Fruit fly (Drosophila melanogaster) whole organism, embryonic: Measurements from ENCODE around the gene CG7183.
A peak's percentile ranks its signal among the peaks of the same experiment; 100 is the strongest.

Experiments
- Awh ChIP-seq: fragments of 200-800 bp; sonication (Bioruptor generic); IDR thresholded peaks from 2 replicates; pipeline ENCODE4, ENCODE4 v1.3.6; 2022; ENCODE audit warnings: missing biosample characterization, missing genetic modification characterization
- BtbVII ChIP-seq: fragments of 200-800 bp; sonication (Bioruptor generic); optimal IDR thresholded peaks from 3 replicates; lab custom pipeline; 2017; ENCODE audit warnings: missing biosample characterization, mild to moderate bottlenecking, missing genetic modification characterization
- Bteb2 ChIP-seq: fragments of 200-800 bp; sonication (Bioruptor generic); optimal IDR thresholded peaks from 2 replicates; lab custom pipeline; 2016; ENCODE audit warnings: missing biosample characterization, missing genetic modification characterization
- CG10366 ChIP-seq: fragments of 200-800 bp; sonication (Bioruptor generic); IDR thresholded peaks from 2 replicates; pipeline ENCODE4 v1.3.6; 2022; ENCODE audit warnings: missing biosample characterization, missing genetic modification characterization
- CG10462 ChIP-seq: fragments of 200-800 bp; sonication (Bioruptor generic); optimal IDR thresholded peaks from 2 replicates; lab custom pipeline; 2016; ENCODE audit warnings: missing biosample characterization, missing genetic modification characterization
- CG10979 ChIP-seq: fragments of 200-800 bp; sonication (Bioruptor generic); optimal IDR thresholded peaks from 2 replicates; lab custom pipeline; 2018; ENCODE audit warnings: missing biosample characterization, mild to moderate bottlenecking, missing genetic modification characterization, moderate library complexity
- CG11504 ChIP-seq: fragments of 200-800 bp; sonication (Bioruptor generic); optimal IDR thresholded peaks from 3 replicates; lab custom pipeline; 2019; ENCODE audit warnings: missing biosample characterization, mild to moderate bottlenecking, missing genetic modification characterization, moderate library complexity
- CG11695 ChIP-seq: fragments of 200-800 bp; sonication (Bioruptor generic); IDR thresholded peaks from 3 replicates; pipeline ENCODE4 v1.3.6; 2022; ENCODE audit warnings: missing biosample characterization, missing genetic modification characterization
- CG14441 ChIP-seq: fragments of 200-800 bp; sonication (Bioruptor generic); IDR thresholded peaks from 2 replicates; pipeline ENCODE4 v1.3.6; 2022; ENCODE audit warnings: missing biosample characterization, missing genetic modification characterization
- CG1602 ChIP-seq: fragments of 200-800 bp; sonication (Bioruptor generic); optimal IDR thresholded peaks from 3 replicates; lab custom pipeline; 2016; ENCODE audit warnings: missing biosample characterization, missing genetic modification characterization
- CG1832 ChIP-seq: fragments of 200-800 bp; sonication (Bioruptor generic); optimal IDR thresholded peaks from 2 replicates; lab custom pipeline; 2017; ENCODE audit warnings: missing biosample characterization, mild to moderate bottlenecking, missing genetic modification characterization, inconsistent platforms
- CG4404 ChIP-seq: fragments of 200-800 bp; sonication (Bioruptor generic); IDR thresholded peaks from 2 replicates; pipeline ENCODE4 v1.3.6; 2022; ENCODE audit warnings: missing biosample characterization, missing genetic modification characterization
- CG6689 ChIP-seq: fragments of 200-800 bp; sonication (Bioruptor generic); IDR thresholded peaks from 2 replicates; pipeline ENCODE4 v1.3.6; 2022; ENCODE audit warnings: missing biosample characterization, missing genetic modification characterization
- CG6854 ChIP-seq: fragments of 200-800 bp; sonication (Bioruptor generic); optimal IDR thresholded peaks from 3 replicates; lab custom pipeline; 2017; ENCODE audit warnings: missing biosample characterization, mild to moderate bottlenecking, missing genetic modification characterization
- CG9876 ChIP-seq: fragments of 200-800 bp; sonication (Bioruptor generic); optimal IDR thresholded peaks from 2 replicates; lab custom pipeline; 2016; ENCODE audit warnings: missing biosample characterization, missing genetic modification characterization
- CG9932 ChIP-seq: fragments of 200-800 bp; sonication (Bioruptor generic); IDR thresholded peaks from 2 replicates; pipeline ENCODE4 v1.3.6; 2022; ENCODE audit warnings: missing biosample characterization, missing genetic modification characterization
- CkIIα-i1 ChIP-seq: fragments of 200-800 bp; sonication (Bioruptor generic); IDR thresholded peaks from 2 replicates; pipeline ENCODE4 v1.3.6; 2022; ENCODE audit warnings: missing biosample characterization, missing genetic modification characterization
- Dll ChIP-seq: fragments of 200-800 bp; sonication (Bioruptor generic); IDR thresholded peaks from 4 replicates; pipeline ENCODE4 v1.3.6; 2022; ENCODE audit warnings: missing biosample characterization, missing genetic modification characterization; ENCODE audit not compliant: partially characterized antibody
- Doc2 ChIP-seq: fragments of 200-800 bp; sonication (Bioruptor generic); IDR thresholded peaks from 2 replicates; pipeline ENCODE4 v1.3.6; 2022; ENCODE audit warnings: missing biosample characterization, missing genetic modification characterization
- Fer1 ChIP-seq: fragments of 200-800 bp; sonication (Bioruptor generic); optimal IDR thresholded peaks from 2 replicates; lab custom pipeline; 2017; ENCODE audit warnings: missing biosample characterization, mild to moderate bottlenecking, missing genetic modification characterization
- Fer3 ChIP-seq: fragments of 200-800 bp; sonication (Bioruptor generic); optimal IDR thresholded peaks from 2 replicates; lab custom pipeline; 2018; ENCODE audit warnings: missing biosample characterization, mild to moderate bottlenecking, missing genetic modification characterization, moderate library complexity
- Lpt ChIP-seq: fragments of >200 bp; optimal IDR thresholded peaks from 2 replicates; lab custom pipeline; 2018; ENCODE audit warnings: missing biosample characterization, missing genetic modification characterization
- Opbp ChIP-seq: fragments of 200-800 bp; sonication (Bioruptor generic); IDR thresholded peaks from 3 replicates; pipeline ENCODE4 v1.3.6; 2022; ENCODE audit warnings: missing biosample characterization, missing genetic modification characterization; ENCODE audit not compliant: partially characterized antibody
- Rfx ChIP-seq: fragments of 200-800 bp; sonication (Bioruptor generic); IDR thresholded peaks from 2 replicates; pipeline ENCODE4 v1.3.6; 2022; ENCODE audit warnings: missing biosample characterization, missing genetic modification characterization
- Sox102F ChIP-seq: fragments of 200-800 bp; sonication (Bioruptor generic); optimal IDR thresholded peaks from 2 replicates; lab custom pipeline; 2018; ENCODE audit warnings: missing biosample characterization, mild to moderate bottlenecking, missing genetic modification characterization, moderate library complexity
- Xbp1 ChIP-seq: fragments of 200-800 bp; sonication (Bioruptor generic); optimal IDR thresholded peaks from 3 replicates; lab custom pipeline; 2016; ENCODE audit warnings: missing biosample characterization, mild to moderate bottlenecking, missing genetic modification characterization
- ase ChIP-seq: fragments of 200-800 bp; sonication (Bioruptor generic); IDR thresholded peaks from 3 replicates; pipeline ENCODE4 v1.3.6; 2022; ENCODE audit warnings: missing biosample characterization, missing genetic modification characterization
- bcd ChIP-seq: fragments of 200-800 bp; sonication (Bioruptor generic); optimal IDR thresholded peaks from 2 replicates; lab custom pipeline; 2017; ENCODE audit warnings: missing biosample characterization, mild to moderate bottlenecking, missing genetic modification characterization
- btn ChIP-seq: fragments of 200-800 bp; sonication (Bioruptor generic); optimal IDR thresholded peaks from 2 replicates; lab custom pipeline; 2016; ENCODE audit warnings: missing biosample characterization, missing genetic modification characterization
- croc ChIP-seq: fragments of 200-800 bp; sonication (Bioruptor generic); conservative IDR thresholded peaks from 3 replicates; pipeline ENCODE4 v1.3.6; 2022; ENCODE audit warnings: missing biosample characterization, missing genetic modification characterization
- dm ChIP-seq: fragments of 200-800 bp; sonication (Bioruptor generic); optimal IDR thresholded peaks from 3 replicates; lab custom pipeline; 2016; ENCODE audit warnings: missing biosample characterization, missing genetic modification characterization
- emc ChIP-seq: fragments of 200-800 bp; sonication (Bioruptor generic); optimal IDR thresholded peaks from 2 replicates; lab custom pipeline; 2016; ENCODE audit warnings: missing biosample characterization, missing genetic modification characterization
- ems ChIP-seq: fragments of 200-800 bp; sonication (Bioruptor generic); optimal IDR thresholded peaks from 3 replicates; lab custom pipeline; 2016; ENCODE audit warnings: missing biosample characterization, missing genetic modification characterization
- ewg ChIP-seq: fragments of 200-800 bp; sonication (Bioruptor generic); optimal IDR thresholded peaks from 3 replicates; lab custom pipeline; 2017; ENCODE audit warnings: mild to moderate bottlenecking, missing biosample characterization, missing genetic modification reagents, missing genetic modification characterization
- exex ChIP-seq: fragments of 200-800 bp; sonication (Bioruptor generic); optimal IDR thresholded peaks from 4 replicates; lab custom pipeline; 2018; ENCODE audit warnings: missing biosample characterization, mild to moderate bottlenecking, missing genetic modification characterization, moderate library complexity
- eyg ChIP-seq: fragments of 200-800 bp; sonication (Bioruptor generic); optimal IDR thresholded peaks from 3 replicates; lab custom pipeline; 2016; ENCODE audit warnings: missing biosample characterization, missing genetic modification characterization
- gcm ChIP-seq: fragments of 200-800 bp; sonication (Bioruptor generic); optimal IDR thresholded peaks from 2 replicates; lab custom pipeline; 2019; ENCODE audit warnings: missing biosample characterization, mild to moderate bottlenecking, missing genetic modification characterization, moderate library complexity
- hkb ChIP-seq, 2 experiments: fragments of 200-800 bp in 1 of 2; fragments of >200 bp in 1 of 2; sonication (Bioruptor generic) in 1 of 2; IDR thresholded peaks in 1 of 2; optimal IDR thresholded peaks in 1 of 2; 2 replicates each; pipeline versions ENCODE4 v1.3.6 to Lab custom; 2017 to 2022; ENCODE audit warnings: missing biosample characterization in 1 of 2, missing genetic modification characterization in 1 of 2
- ken ChIP-seq: fragments of 200-800 bp; sonication (Bioruptor generic); IDR thresholded peaks from 3 replicates; pipeline ENCODE4 v1.3.6; 2022; ENCODE audit warnings: missing biosample characterization, missing genetic modification characterization
- lbe ChIP-seq: fragments of 200-800 bp; sonication (Bioruptor generic); optimal IDR thresholded peaks from 2 replicates; lab custom pipeline; 2016; ENCODE audit warnings: missing biosample characterization, mild to moderate bottlenecking, missing genetic modification characterization
- org-1 ChIP-seq: fragments of 200-800 bp; sonication (Bioruptor generic); optimal IDR thresholded peaks from 2 replicates; lab custom pipeline; 2017; ENCODE audit warnings: missing biosample characterization, missing genetic modification characterization
- pb ChIP-seq: fragments of 200-800 bp; sonication (Bioruptor generic); optimal IDR thresholded peaks from 3 replicates; lab custom pipeline; 2016; ENCODE audit warnings: missing biosample characterization, missing genetic modification characterization
- pfk ChIP-seq: fragments of 200-800 bp; sonication (Bioruptor generic); optimal IDR thresholded peaks from 2 replicates; lab custom pipeline; 2018; ENCODE audit warnings: missing biosample characterization, mild to moderate bottlenecking, missing genetic modification characterization, moderate library complexity
- pho ChIP-seq: fragments of 200-800 bp; sonication (Bioruptor generic); optimal IDR thresholded peaks from 2 replicates; lab custom pipeline; 2016; ENCODE audit warnings: missing biosample characterization, missing genetic modification characterization
- rib ChIP-seq: fragments of 200-800 bp; sonication (Bioruptor generic); IDR thresholded peaks from 2 replicates; pipeline ENCODE4 v1.3.6; 2022; ENCODE audit warnings: missing biosample characterization, missing genetic modification characterization
- sr ChIP-seq: fragments of 200-800 bp; sonication (Bioruptor generic); IDR thresholded peaks from 3 replicates; pipeline ENCODE4 v1.3.6; 2022; ENCODE audit warnings: missing biosample characterization, missing genetic modification characterization
- stc ChIP-seq: fragments of 200-800 bp; sonication (Bioruptor generic); IDR thresholded peaks from 2 replicates; pipeline ENCODE4 v1.3.6; 2022; ENCODE audit warnings: missing biosample characterization, missing genetic modification characterization
- tin ChIP-seq: fragments of 200-800 bp; sonication (Bioruptor generic); optimal IDR thresholded peaks from 3 replicates; lab custom pipeline; 2016; ENCODE audit warnings: missing biosample characterization, missing genetic modification characterization
- tna ChIP-seq: fragments of 200-800 bp; sonication (Bioruptor generic); IDR thresholded peaks from 2 replicates; pipeline ENCODE4 v1.3.6; 2022; ENCODE audit warnings: missing biosample characterization, missing genetic modification characterization; ENCODE audit not compliant: partially characterized antibody
- toy ChIP-seq: fragments of 200-800 bp; sonication (Bioruptor generic); IDR thresholded peaks from 2 replicates; pipeline ENCODE4 v1.3.6; 2022; ENCODE audit warnings: missing biosample characterization, missing genetic modification characterization
- unpg ChIP-seq: fragments of 200-800 bp; sonication (Bioruptor generic); optimal IDR thresholded peaks from 3 replicates; lab custom pipeline; 2018; ENCODE audit warnings: missing biosample characterization, mild to moderate bottlenecking, missing genetic modification characterization, moderate library complexity

CG7183 gene

DNA sequence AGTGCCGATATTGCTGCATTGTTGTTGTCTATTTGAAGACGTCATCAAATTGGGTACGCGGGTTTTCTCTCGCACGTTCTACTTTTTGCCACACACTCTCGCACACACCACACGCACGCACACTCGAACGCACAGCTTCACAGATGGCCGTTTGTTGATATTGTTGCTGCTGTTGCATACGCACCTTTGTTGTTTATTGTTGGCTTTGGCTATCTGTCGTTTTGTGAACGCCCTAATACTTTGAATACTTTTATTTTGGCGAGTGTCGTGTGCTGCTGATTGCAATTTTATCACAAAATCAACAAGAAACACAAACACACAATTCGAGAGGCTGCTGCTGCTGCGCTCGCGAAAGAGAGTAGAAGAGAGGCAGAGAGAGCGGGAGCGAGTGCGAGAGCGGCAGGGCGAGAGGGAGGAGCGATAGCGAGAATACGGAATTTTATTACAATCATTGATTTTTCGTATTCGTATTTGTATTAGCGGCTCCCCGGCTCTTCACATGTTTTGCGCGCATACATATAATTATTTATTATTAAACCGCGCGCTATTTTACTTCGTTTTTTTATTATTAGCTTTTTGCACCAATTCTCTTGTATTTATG is 21.9 kb downstream of the CG7183 start (continued):
- TF ChIP-seq ewg (GFP tag; lab: Kevin White, UChicago) (peak; percentile 50), emc (no peak), Awh (no peak), CG6689 (GFP tag; lab: Robert Waterston, UW) (no peak), CG10979 (tag; lab: Kevin White, UChicago) (no peak), Sox102F (GFP tag; lab: Kevin White, UChicago) (no peak), dm (GFP tag; lab: Kevin White, UChicago) (no peak), bcd (GFP tag; lab: Kevin White, UChicago) (no peak), gcm (GFP tag; lab: Kevin White, UChicago) (peak; percentile 49), hkb (optimal IDR thresholded peaks at IDR 0.05; lab: Kevin White, UChicago) (no peak), hkb (GFP tag; IDR thresholded peaks at IDR 0.05; lab: Robert Waterston, UW) (no peak), CG1602 (GFP tag; lab: Kevin White, UChicago) (peak; percentile 4), CG6854 (GFP tag; lab: Kevin White, UChicago) (peak; percentile 28), toy (GFP tag; lab: Robert Waterston, UW) (no peak), unpg (GFP tag; lab: Kevin White, UChicago) (peak; percentile 11), ems (GFP tag; lab: Kevin White, UChicago) (peak; percentile 53), CG11695 (GFP tag; lab: Robert Waterston, UW) (no peak), Doc2 (GFP tag; lab: Robert Waterston, UW) (no peak), pb (peak; percentile 49), CG4404 (GFP tag; lab: Robert Waterston, UW) (no peak), tna (GFP tag; lab: Robert Waterston, UW) (no peak), tin (no peak), rib (no peak), CG1832 (no peak), lbe (GFP tag; lab: Kevin White, UChicago) (peak; percentile 73), exex (tag; lab: Kevin White, UChicago) (no peak), sr (GFP tag; lab: Robert Waterston, UW) (no peak), btn (GFP tag; lab: Kevin White, UChicago) (peak; percentile 49), CG14441 (GFP tag; lab: Robert Waterston, UW) (no peak), org-1 (GFP tag; lab: Kevin White, UChicago) (peak; percentile 67), CG9932 (GFP tag; lab: Robert Waterston, UW) (no peak), CG10462 (GFP tag; lab: Kevin White, UChicago) (no peak), Lpt (no peak), Bteb2 (GFP tag; lab: Kevin White, UChicago) (peak; percentile 1), CG9876 (no peak), croc (GFP tag; lab: Robert Waterston, UW) (no peak), Dll (no peak), CkIIα-i1 (GFP tag; lab: Robert Waterston, UW) (no peak), pho (GFP tag; lab: Kevin White, UChicago) (peak; percentile 37), Xbp1 (no peak), Rfx (no peak), Fer3 (tag; lab: Kevin White, UChicago) (peak; percentile 50), pfk (GFP tag; lab: Kevin White, UChicago) (peak; percentile 39), stc (GFP tag; lab: Robert Waterston, UW) (no peak), BtbVII (peak; percentile 70), eyg (GFP tag; lab: Kevin White, UChicago) (peak; percentile 27), CG10366 (GFP tag; lab: Robert Waterston, UW) (no peak), Opbp (GFP tag; lab: Robert Waterston, UW) (no peak), Fer1 (peak; percentile 83), CG11504 (tag; lab: Kevin White, UChicago) (peak; percentile 26), ken (no peak), ase (GFP tag; lab: Robert Waterston, UW) (no peak)
